Worm (Caenorhabditis elegans) whole organism, late embryonic: ENCODE data around the gene cest-17.

Experiments used
- C08G9.2 ChIP-seq: sonication (generic microtip); optimal IDR thresholded peaks from 2 replicates; lab custom pipeline; 2016; ENCODE audit warnings: mild to moderate bottlenecking, missing genetic modification characterization, moderate library complexity, missing compliant biosample characterization
- C38D4.7 ChIP-seq: fragments of 200-800 bp; sonication (Bioruptor generic); optimal IDR thresholded peaks from 2 replicates; lab custom pipeline; 2018; ENCODE audit warnings: mild to moderate bottlenecking, missing genetic modification characterization, moderate library complexity, missing compliant biosample characterization
- K09A11.1 ChIP-seq: sonication (generic microtip); optimal IDR thresholded peaks from 2 replicates; lab custom pipeline; 2017; ENCODE audit warnings: antibody characterized with exemption, mild to moderate bottlenecking, missing genetic modification characterization, missing compliant biosample characterization; ENCODE audit not compliant: insufficient read depth
- Y22D7AL.16 ChIP-seq: sonication (generic microtip); optimal IDR thresholded peaks from 2 replicates; lab custom pipeline; 2016; ENCODE audit warnings: missing genetic modification characterization, missing compliant biosample characterization
- ahr-1 ChIP-seq: sonication (generic microtip); optimal IDR thresholded peaks from 2 replicates; lab custom pipeline; 2016; ENCODE audit warnings: missing genetic modification characterization, missing compliant biosample characterization
- ceh-14 ChIP-seq: sonication (generic microtip); optimal IDR thresholded peaks from 2 replicates; lab custom pipeline; 2016; ENCODE audit warnings: missing genotype, missing genetic modification characterization, missing compliant biosample characterization
- ceh-18 ChIP-seq: sonication (generic microtip); optimal IDR thresholded peaks from 2 replicates; lab custom pipeline; 2016; ENCODE audit warnings: missing genetic modification characterization, missing compliant biosample characterization
- ceh-19 ChIP-seq: fragments of 200-800 bp; sonication (Bioruptor generic); optimal IDR thresholded peaks from 2 replicates; lab custom pipeline; 2018; ENCODE audit warnings: mild to moderate bottlenecking, missing genetic modification characterization, missing compliant biosample characterization
- ceh-48 ChIP-seq: sonication (generic microtip); optimal IDR thresholded peaks from 2 replicates; lab custom pipeline; 2016; ENCODE audit warnings: missing genetic modification characterization, inconsistent platforms, missing compliant biosample characterization
- ceh-6 ChIP-seq: fragments of 200-800 bp; sonication (Bioruptor generic); optimal IDR thresholded peaks from 2 replicates; lab custom pipeline; 2018; ENCODE audit warnings: mild to moderate bottlenecking, missing genetic modification characterization, missing compliant biosample characterization
- dmd-4 ChIP-seq: sonication (generic microtip); optimal IDR thresholded peaks from 2 replicates; lab custom pipeline; 2016; ENCODE audit warnings: borderline replicate concordance, missing genetic modification characterization, missing compliant biosample characterization
- dve-1 ChIP-seq: sonication (generic microtip); optimal IDR thresholded peaks from 2 replicates; lab custom pipeline; 2017; ENCODE audit warnings: antibody characterized with exemption, mild to moderate bottlenecking, missing genetic modification characterization, missing compliant biosample characterization
- elt-4 ChIP-seq: sonication (generic microtip); optimal IDR thresholded peaks from 2 replicates; lab custom pipeline; 2016; ENCODE audit warnings: missing genetic modification characterization, missing compliant biosample characterization
- eyg-1 ChIP-seq: sonication (generic microtip); optimal IDR thresholded peaks from 2 replicates; lab custom pipeline; 2016; ENCODE audit warnings: missing genotype, missing genetic modification characterization, missing compliant biosample characterization
- fkh-10 ChIP-seq: fragments of 150-350 bp; optimal IDR thresholded peaks from 2 replicates; lab custom pipeline; 2014; ENCODE audit warnings: missing biosample characterization, missing genetic modification reagents, missing genetic modification characterization
- gmeb-2 ChIP-seq: sonication (generic microtip); optimal IDR thresholded peaks from 2 replicates; lab custom pipeline; 2016; ENCODE audit warnings: missing genetic modification characterization, inconsistent platforms, missing compliant biosample characterization
- hlh-15 ChIP-seq: sonication (generic microtip); optimal IDR thresholded peaks from 2 replicates; lab custom pipeline; 2016; ENCODE audit warnings: missing genetic modification characterization, missing compliant biosample characterization
- hlh-30 ChIP-seq: sonication (generic microtip); optimal IDR thresholded peaks from 2 replicates; lab custom pipeline; 2017; ENCODE audit warnings: antibody characterized with exemption, missing genetic modification characterization, missing compliant biosample characterization; ENCODE audit not compliant: insufficient read depth
- hlh-8 ChIP-seq: sonication (generic microtip); optimal IDR thresholded peaks from 2 replicates; lab custom pipeline; 2016; ENCODE audit warnings: missing genotype, missing genetic modification characterization, missing compliant biosample characterization
- lim-6 ChIP-seq: sonication (generic microtip); optimal IDR thresholded peaks from 2 replicates; lab custom pipeline; 2016; ENCODE audit warnings: missing genetic modification characterization, missing compliant biosample characterization
- lin-11 ChIP-seq: fragments of 200-800 bp; sonication (Bioruptor generic); optimal IDR thresholded peaks from 2 replicates; lab custom pipeline; 2018; ENCODE audit warnings: mild to moderate bottlenecking, missing genetic modification characterization, missing compliant biosample characterization
- madf-2 ChIP-seq: sonication (generic microtip); optimal IDR thresholded peaks from 2 replicates; lab custom pipeline; 2017; ENCODE audit warnings: missing genetic modification characterization, missing compliant biosample characterization
- nfya-1 ChIP-seq: sonication (generic microtip); optimal IDR thresholded peaks from 2 replicates; lab custom pipeline; 2017; ENCODE audit warnings: missing genetic modification characterization, mild to moderate bottlenecking, missing compliant biosample characterization, antibody characterized with exemption, moderate library complexity
- nhr-232 ChIP-seq: sonication (generic microtip); optimal IDR thresholded peaks from 2 replicates; lab custom pipeline; 2016; ENCODE audit warnings: missing genetic modification characterization, missing compliant biosample characterization
- odd-2 ChIP-seq: sonication (generic microtip); optimal IDR thresholded peaks from 2 replicates; lab custom pipeline; 2017; ENCODE audit warnings: antibody characterized with exemption, mild to moderate bottlenecking, missing genetic modification characterization, missing compliant biosample characterization
- pag-3 ChIP-seq: sonication (generic microtip); optimal IDR thresholded peaks from 2 replicates; lab custom pipeline; 2016; ENCODE audit warnings: missing compliant biosample characterization, missing genetic modification characterization, borderline replicate concordance
- pat-9 ChIP-seq: fragments of 200-800 bp; sonication (Bioruptor generic); optimal IDR thresholded peaks from 2 replicates; lab custom pipeline; 2018; ENCODE audit warnings: mild to moderate bottlenecking, missing genetic modification characterization, moderate library complexity, missing compliant biosample characterization
- pax-1 ChIP-seq: fragments of 150-350 bp; optimal IDR thresholded peaks from 2 replicates; lab custom pipeline; 2014; ENCODE audit warnings: missing biosample characterization, missing genetic modification characterization
- pha-2 ChIP-seq: sonication (generic microtip); optimal IDR thresholded peaks from 2 replicates; lab custom pipeline; 2017; ENCODE audit warnings: mild to moderate bottlenecking, missing genetic modification characterization, missing compliant biosample characterization
- pros-1 ChIP-seq: fragments of 150-350 bp; optimal IDR thresholded peaks from 2 replicates; lab custom pipeline; 2014; ENCODE audit warnings: missing biosample characterization, missing genetic modification reagents, missing genetic modification characterization
- ref-2 ChIP-seq: sonication (generic microtip); optimal IDR thresholded peaks from 2 replicates; lab custom pipeline; 2016; ENCODE audit warnings: missing genetic modification characterization, missing compliant biosample characterization
- sdc-2 ChIP-seq: sonication (generic microtip); optimal IDR thresholded peaks from 2 replicates; lab custom pipeline; 2016; ENCODE audit warnings: missing genotype, missing genetic modification characterization, missing compliant biosample characterization
- sox-2 ChIP-seq: fragments of 200-800 bp; sonication (Bioruptor generic); IDR thresholded peaks from 2 replicates; pipeline ENCODE4 v1.3.6; 2022; ENCODE audit warnings: missing genetic modification reagents, missing genetic modification characterization, missing compliant biosample characterization
- sox-4 ChIP-seq: sonication (generic microtip); optimal IDR thresholded peaks from 2 replicates; lab custom pipeline; 2017; ENCODE audit warnings: mild to moderate bottlenecking, missing genetic modification characterization, inconsistent platforms, missing compliant biosample characterization
- tbx-2 ChIP-seq: sonication (generic microtip); optimal IDR thresholded peaks from 2 replicates; lab custom pipeline; 2016; ENCODE audit warnings: missing genetic modification characterization, missing compliant biosample characterization
- tbx-7 ChIP-seq: sonication (generic microtip); optimal IDR thresholded peaks from 2 replicates; lab custom pipeline; 2016; ENCODE audit warnings: missing genotype, missing genetic modification characterization, missing compliant biosample characterization
- ttx-3 ChIP-seq: sonication (generic microtip); optimal IDR thresholded peaks from 2 replicates; lab custom pipeline; 2016; ENCODE audit warnings: missing genetic modification reagents, missing genetic modification characterization, missing compliant biosample characterization
- unc-42 ChIP-seq: sonication (generic microtip); optimal IDR thresholded peaks from 2 replicates; lab custom pipeline; 2016; ENCODE audit warnings: missing genotype, missing genetic modification characterization, missing compliant biosample characterization
- unc-55 ChIP-seq: sonication (generic microtip); optimal IDR thresholded peaks from 2 replicates; lab custom pipeline; 2017; ENCODE audit warnings: missing biosample characterization, missing genetic modification reagents, missing genetic modification characterization

The cest-17 gene

ce11 chrV:8188421-8188820 is 14.7 kb upstream of the cest-17 start, which contains the start of gene F20D6.15:
Gene F20D6.15 (minus strand): TSS chrV:8188467.
- TF ChIP-seq ceh-6 (GFP tag; lab: Kevin White, UChicago) (no peak), dve-1 (tag; lab: Kevin White, UChicago) (no peak), K09A11.1 (no peak), madf-2 (tag; lab: Kevin White, UChicago) (no peak), tbx-7 (no peak), ttx-3 (tag; lab: Kevin White, UChicago) (no peak), nfya-1 (no peak), ceh-14 (tag; lab: Kevin White, UChicago) (no peak), pag-3 (tag; lab: Kevin White, UChicago) (no peak), ceh-18 (no peak)

ce11 chrV:8190016-8190415 is 13.1 kb upstream of the cest-17 start, which contains the start of gene F20D6.12:
Gene F20D6.12 (minus strand): TSS chrV:8190116.
- TF ChIP-seq ceh-19 (GFP tag; lab: Kevin White, UChicago) = no peak
- TF ChIP-seq lim-6 (tag; lab: Kevin White, UChicago) = no peak
- no peak for TF ChIP-seq pat-9 (tag; lab: Kevin White, UChicago)

- no peak for TF ChIP-seq sdc-2 (tag; lab: Kevin White, UChicago)
- TF ChIP-seq ceh-48 (tag; lab: Kevin White, UChicago) = no peak
- no peak for TF ChIP-seq lin-11 (tag; lab: Kevin White, UChicago)
- TF ChIP-seq hlh-15 (tag; lab: Kevin White, UChicago) = no peak
- no peak for TF ChIP-seq hlh-8 (tag; lab: Kevin White, UChicago)
- no peak for TF ChIP-seq sox-4 (tag; lab: Kevin White, UChicago)
- no peak for TF ChIP-seq fkh-10 (GFP tag; lab: Kevin White, UChicago)
- no peak for TF ChIP-seq pha-2 (tag; lab: Kevin White, UChicago)
- no peak for TF ChIP-seq Y22D7AL.16 (tag; lab: Kevin White, UChicago)
- no peak for TF ChIP-seq elt-4 (tag; lab: Kevin White, UChicago)
Measured at ce11 chrV:8190430-8190829, 12.7 kb upstream of the cest-17 start, which contains the start of gene F20D6.1. Gene F20D6.1 (plus strand): TSS chrV:8190730.

- TF ChIP-seq ceh-19 (GFP tag; lab: Kevin White, UChicago) = no peak
- TF ChIP-seq pax-1 (tag; lab: Kevin White, UChicago) = no peak
- TF ChIP-seq lin-11 (tag; lab: Kevin White, UChicago) = no peak
- TF ChIP-seq gmeb-2 = no peak
- no peak for TF ChIP-seq pros-1 (tag; lab: Kevin White, UChicago)
- peak; percentile 85 for TF ChIP-seq hlh-30 (tag; lab: Kevin White, UChicago)
- no peak for TF ChIP-seq hlh-8 (tag; lab: Kevin White, UChicago)
- TF ChIP-seq nhr-232 = no peak
- TF ChIP-seq nfya-1 = peak; percentile 10
- TF ChIP-seq ceh-18 = peak; percentile 71
- no peak for TF ChIP-seq ttx-3 (tag; lab: Kevin White, UChicago)
- TF ChIP-seq dmd-4 = no peak
- no peak for TF ChIP-seq dve-1 (tag; lab: Kevin White, UChicago)
- TF ChIP-seq unc-42 (tag; lab: Kevin White, UChicago) = no peak
- TF ChIP-seq eyg-1 (tag; lab: Kevin White, UChicago) = no peak
- peak; percentile 82 for TF ChIP-seq unc-55 (GFP tag; lab: Kevin White, UChicago)
- no peak for TF ChIP-seq ahr-1 (tag; lab: Kevin White, UChicago)
Measured at ce11 chrV:8195889-8196418, 7.2 kb upstream of the cest-17 start, which contains the start of gene F20D6.10. Gene F20D6.10 (minus strand): TSS chrV:8195939.

ce11 chrV:8196993-8197392 is 6.1 kb upstream of the cest-17 start:
- no peak for TF ChIP-seq madf-2 (tag; lab: Kevin White, UChicago)
- no peak for TF ChIP-seq K09A11.1
- TF ChIP-seq odd-2 (tag; lab: Kevin White, UChicago) = no peak
- no peak for TF ChIP-seq sox-2
- no peak for TF ChIP-seq ref-2
- TF ChIP-seq ttx-3 (tag; lab: Kevin White, UChicago) = no peak
- no peak for TF ChIP-seq C08G9.2 (tag; lab: Kevin White, UChicago)
- TF ChIP-seq tbx-2 (tag; lab: Kevin White, UChicago) = no peak
- no peak for TF ChIP-seq dve-1 (tag; lab: Kevin White, UChicago)
- no peak for TF ChIP-seq C38D4.7 (GFP tag; lab: Kevin White, UChicago)
